Worm (Caenorhabditis elegans): Measurements from ENCODE around the gene eif-2Bgamma.
A peak's percentile ranks its signal among the peaks of the same experiment; 100 is the strongest.

The eif-2Bgamma gene

ce11 chrII:6974011-6974410 is 6.6 kb upstream of the eif-2Bgamma start (continued):
- no peak for TF ChIP-seq lir-3 (tag; optimal IDR thresholded peaks at IDR 0.05; ENCODE audit: poor library complexity)
- peak; percentile 10 for TF ChIP-seq blmp-1 (tag; optimal IDR thresholded peaks at IDR 0.05)
- TF ChIP-seq dpl-1 (GFP tag; optimal IDR thresholded peaks at IDR 0.05) = peak; percentile 90 to 95 (median 94)
- peak; percentile 93 to 97 for TF ChIP-seq lin-35 (GFP tag; optimal IDR thresholded peaks at IDR 0.05)
- TF ChIP-seq sox-4 (tag; optimal IDR thresholded peaks at IDR 0.05) = no peak
- TF ChIP-seq lin-14 (GFP tag; optimal IDR thresholded peaks at IDR 0.05) = peak; percentile 7
- TF ChIP-seq nhr-71 (tag; optimal IDR thresholded peaks at IDR 0.05) = peak; percentile 66
- TF ChIP-seq elt-3 (tag; optimal IDR thresholded peaks at IDR 0.05) = no peak
- no peak for TF ChIP-seq fkh-4 (tag; optimal IDR thresholded peaks at IDR 0.05; ENCODE audit: borderline replicate concordance)
- no peak for TF ChIP-seq jun-1 (tag; optimal IDR thresholded peaks at IDR 0.05)
- TF ChIP-seq F16B12.6 (tag; optimal IDR thresholded peaks at IDR 0.05) = peak; percentile 91
- peak; percentile 2 for TF ChIP-seq fkh-10 (GFP tag; optimal IDR thresholded peaks at IDR 0.05)
- TF ChIP-seq unc-30 (tag; optimal IDR thresholded peaks at IDR 0.05) = no peak
- TF ChIP-seq aha-1 (tag; optimal IDR thresholded peaks at IDR 0.05) = no peak
- no peak for TF ChIP-seq nhr-90 (tag; optimal IDR thresholded peaks at IDR 0.05; ENCODE audit: poor library complexity)
- TF ChIP-seq sptf-1 (tag; optimal IDR thresholded peaks at IDR 0.05) = no peak
- TF ChIP-seq C16A3.4 (tag; optimal IDR thresholded peaks at IDR 0.05) = peak; percentile 42
- no peak for TF ChIP-seq efl-3 (GFP tag; optimal IDR thresholded peaks at IDR 0.05)
- TF ChIP-seq ama-1 (optimal IDR thresholded peaks at IDR 0.05) = no peak
- no peak for TF ChIP-seq hlh-17 (GFP tag; optimal IDR thresholded peaks at IDR 0.05; ENCODE audit: borderline replicate concordance)
- TF ChIP-seq mep-1 (tag; optimal IDR thresholded peaks at IDR 0.05) = peak; percentile 57
- TF ChIP-seq nhr-20 (tag; optimal IDR thresholded peaks at IDR 0.05) = peak; percentile 13
- TF ChIP-seq nhr-11 (tag; optimal IDR thresholded peaks at IDR 0.05) = no peak
- no peak for TF ChIP-seq pag-3 (tag; optimal IDR thresholded peaks at IDR 0.05; ENCODE audit: borderline replicate concordance, insufficient read depth)
- TF ChIP-seq xbp-1 (tag; optimal IDR thresholded peaks at IDR 0.05) = peak; percentile 43
- TF ChIP-seq isw-1 (GFP tag; IDR thresholded peaks at IDR 0.05) = peak; percentile 52
- peak; percentile 71 for TF ChIP-seq nhr-47 (tag; optimal IDR thresholded peaks at IDR 0.05)
- TF ChIP-seq Y116A8C.19 (tag; optimal IDR thresholded peaks at IDR 0.05; ENCODE audit: borderline replicate concordance) = no peak
- peak in 1 of 2 experiments; percentile 11 for TF ChIP-seq mdl-1 (tag; optimal IDR thresholded peaks at IDR 0.05)
- TF ChIP-seq alr-1 (tag; optimal IDR thresholded peaks at IDR 0.05; ENCODE audit: borderline replicate concordance) = no peak
- TF ChIP-seq dsc-1 (tag; optimal IDR thresholded peaks at IDR 0.05) = peak; percentile 35
- no peak for TF ChIP-seq hpl-2 (GFP tag; optimal IDR thresholded peaks at IDR 0.05)
- TF ChIP-seq efl-1 (optimal IDR thresholded peaks at IDR 0.05) = peak; percentile 79 to 95
- TF ChIP-seq efl-1 (GFP tag; optimal IDR thresholded peaks at IDR 0.05 in 1 of 2) = peak; percentile 95 to 99
- TF ChIP-seq ceh-8 (GFP tag; optimal IDR thresholded peaks at IDR 0.05) = no peak
- no peak for TF ChIP-seq fkh-8 (tag; optimal IDR thresholded peaks at IDR 0.05)
- no peak for TF ChIP-seq ets-5 (GFP tag; IDR thresholded peaks at IDR 0.05)

ce11 chrII:6973501-6973900 is 6.1 kb upstream of the eif-2Bgamma start, which contains the start of gene sod-1:
sod-1 (minus strand) TSS chrII:6973887.
- TF ChIP-seq skn-1 (tag; optimal IDR thresholded peaks at IDR 0.05) = peak; percentile 75
- peak; percentile 24 for TF ChIP-seq lin-14 (GFP tag; optimal IDR thresholded peaks at IDR 0.05)
- peak; percentile 13 for TF ChIP-seq rnt-1 (tag; optimal IDR thresholded peaks at IDR 0.05)
- no peak for TF ChIP-seq nhr-76 (tag; optimal IDR thresholded peaks at IDR 0.05)
- peak in 1 of 2 experiments; percentile 25 for TF ChIP-seq lin-35 (GFP tag; optimal IDR thresholded peaks at IDR 0.05)
- no peak for TF ChIP-seq pag-3 (tag; optimal IDR thresholded peaks at IDR 0.05; ENCODE audit: borderline replicate concordance, insufficient read depth)
- no peak for TF ChIP-seq lin-13 (GFP tag; optimal IDR thresholded peaks at IDR 0.05)
- TF ChIP-seq elt-3 (tag; optimal IDR thresholded peaks at IDR 0.05) = peak in 1 of 6 experiments; percentile 51
- peak; percentile 12 for TF ChIP-seq blmp-1 (tag; optimal IDR thresholded peaks at IDR 0.05)
- no peak for TF ChIP-seq mef-2 (tag; optimal IDR thresholded peaks at IDR 0.05)
- no peak for TF ChIP-seq mab-9 (GFP tag; IDR thresholded peaks at IDR 0.05)
- no peak for TF ChIP-seq pax-3 (tag; optimal IDR thresholded peaks at IDR 0.05)
- peak; percentile 32 for TF ChIP-seq snu-23 (GFP tag; optimal IDR thresholded peaks at IDR 0.05)
- TF ChIP-seq lin-15B (tag; optimal IDR thresholded peaks at IDR 0.05) = no peak

Data from whole organism, L1 larva.